Fruit fly (Drosophila melanogaster): ENCODE measurements around the gene CG7573.

Gene CG7573

dm6 chr3L:11307032-11307356, 4.6 kb upstream of the CG7573 start (continued):
- 0 out of 2 replicates have a peak, but pooled peaks have one; percentile 24 for TF ChIP-seq Awh (GFP tag; IDR thresholded peaks at IDR 0.05)

dm6 chr3L:11308498-11308897, 3.0 kb upstream of the CG7573 start:
- TF ChIP-seq ci (GFP tag; IDR thresholded peaks at IDR 0.05) = 0 out of 3 replicates have a peak, but pooled peaks have one; percentile 33
- TF ChIP-seq CG6175 (GFP tag; IDR thresholded peaks at IDR 0.05) = peak; percentile 41; the same call in 1 of the 3 replicates
- no peak for TF ChIP-seq CHES-1-like (GFP tag; optimal IDR thresholded peaks at IDR 0.05)
- TF ChIP-seq fu2 (GFP tag; optimal IDR thresholded peaks at IDR 0.05) = no peak
- 0 out of 3 replicates have a peak, but pooled peaks have one; percentile 38 for TF ChIP-seq CG34422 (GFP tag; IDR thresholded peaks at IDR 0.05)
- peak; percentile 63 for TF ChIP-seq sqz (GFP tag; optimal IDR thresholded peaks at IDR 0.05)
- peak; percentile 30 for TF ChIP-seq Vsx1 (GFP tag; optimal IDR thresholded peaks at IDR 0.05)
- TF ChIP-seq CG6689 (GFP tag; IDR thresholded peaks at IDR 0.05) = 0 out of 2 replicates have a peak, but pooled peaks have one; percentile 12
- no peak for TF ChIP-seq CG10147 (GFP tag; optimal IDR thresholded peaks at IDR 0.05)
- no peak for TF ChIP-seq fd3F (GFP tag; optimal IDR thresholded peaks at IDR 0.05)
- no peak for TF ChIP-seq sisA (GFP tag; IDR thresholded peaks at IDR 0.05)
- no peak for TF ChIP-seq nerfin-1 (tag; optimal IDR thresholded peaks at IDR 0.05)
- TF ChIP-seq NC2β (GFP tag; optimal IDR thresholded peaks at IDR 0.05) = no peak
- TF ChIP-seq Awh (GFP tag; IDR thresholded peaks at IDR 0.05) = peak; percentile 89
- peak; percentile 17 for TF ChIP-seq kni (GFP tag; optimal IDR thresholded peaks at IDR 0.05)
- no peak for TF ChIP-seq CkIIα-i1 (GFP tag; IDR thresholded peaks at IDR 0.05)
- no peak for TF ChIP-seq Six4 (GFP tag; optimal IDR thresholded peaks at IDR 0.05)
- peak; percentile 53 for TF ChIP-seq CG7745 (tag; optimal IDR thresholded peaks at IDR 0.05)
- TF ChIP-seq CG14441 (GFP tag; IDR thresholded peaks at IDR 0.05) = 0 out of 2 replicates have a peak, but pooled peaks have one; percentile 17
- TF ChIP-seq crol (GFP tag; IDR thresholded peaks at IDR 0.05) = peak; percentile 50
- no peak for TF ChIP-seq gsb (GFP tag; IDR thresholded peaks at IDR 0.05)
- TF ChIP-seq sens (GFP tag) = peak; percentile 44
- no peak for TF ChIP-seq lab (GFP tag; optimal IDR thresholded peaks at IDR 0.05)
- TF ChIP-seq lov (optimal IDR thresholded peaks at IDR 0.05) = no peak
- no peak for TF ChIP-seq lov (GFP tag; IDR thresholded peaks at IDR 0.05)
- peak; percentile 53 for TF ChIP-seq Med (GFP tag)
- no peak for TF ChIP-seq CG6654 (GFP tag; optimal IDR thresholded peaks at IDR 0.05)
- no peak for TF ChIP-seq MTF-1 (GFP tag; optimal IDR thresholded peaks at IDR 0.05; ENCODE audit: borderline replicate concordance)
- TF ChIP-seq Hmr (GFP tag; optimal IDR thresholded peaks at IDR 0.05) = no peak
- no peak for TF ChIP-seq CG43689 (GFP tag; IDR thresholded peaks at IDR 0.05)
- TF ChIP-seq Pdp1 (GFP tag; optimal IDR thresholded peaks at IDR 0.05) = no peak
- TF ChIP-seq Hand (GFP tag; optimal IDR thresholded peaks at IDR 0.05) = no peak
- TF ChIP-seq HHEX (GFP tag; optimal IDR thresholded peaks at IDR 0.05) = peak; percentile 14
- peak; percentile 1 for TF ChIP-seq CG10543 (GFP tag; optimal IDR thresholded peaks at IDR 0.05)
- TF ChIP-seq disco-r (GFP tag; optimal IDR thresholded peaks at IDR 0.05) = no peak
- TF ChIP-seq sens-2 (GFP tag; IDR thresholded peaks at IDR 0.05) = no peak
- no peak for TF ChIP-seq Bdp1 (GFP tag; optimal IDR thresholded peaks at IDR 0.05)
- no peak for TF ChIP-seq CG10267 (tag; optimal IDR thresholded peaks at IDR 0.05)
- peak; percentile 64; the same call in 1 of the 2 replicates for TF ChIP-seq vvl (GFP tag; IDR thresholded peaks at IDR 0.05)
- TF ChIP-seq fru (optimal IDR thresholded peaks at IDR 0.05) = no peak

All from whole organism, embryonic.